Worm (Caenorhabditis elegans): ENCODE measurements around the gene mnk-1.

Gene mnk-1

DNA sequence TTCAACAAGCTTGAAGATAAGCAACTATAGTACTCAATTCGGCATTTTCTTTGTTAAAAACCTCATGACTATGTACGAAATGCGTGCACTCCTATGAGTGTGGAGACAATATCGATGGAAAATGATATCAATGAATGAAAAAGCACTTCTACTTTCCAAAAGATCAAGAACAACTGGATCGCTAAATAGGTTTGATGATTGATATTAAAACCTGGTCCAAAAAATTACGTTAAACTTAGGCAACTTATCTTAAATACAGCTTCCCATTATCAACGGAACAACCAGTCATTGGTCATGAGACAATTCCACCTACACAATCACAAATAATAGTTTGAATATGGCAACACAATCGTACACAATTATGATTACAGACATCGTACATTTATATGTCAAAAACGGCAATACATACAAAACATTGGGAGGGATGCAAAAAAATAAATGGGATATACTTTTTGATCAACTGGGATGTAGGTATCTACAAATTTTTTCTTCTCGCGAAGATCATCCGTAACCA lies 4.9 kb upstream of the mnk-1 start:
- TF ChIP-seq mab-5 (tag; optimal IDR thresholded peaks at IDR 0.05) (no peak), fos-1 (tag; optimal IDR thresholded peaks at IDR 0.05) (peak; percentile 4), nhr-11 (tag; optimal IDR thresholded peaks at IDR 0.05) (no peak), zag-1 (tag; optimal IDR thresholded peaks at IDR 0.05) (no peak), nhr-21 (tag; optimal IDR thresholded peaks at IDR 0.05) (peak; percentile 23), elt-3 (tag; optimal IDR thresholded peaks at IDR 0.05) (no peak), nhr-6 (tag; optimal IDR thresholded peaks at IDR 0.05) (peak; percentile 13), ama-1 (optimal IDR thresholded peaks at IDR 0.05) (peak; percentile 7), lin-39 (tag; optimal IDR thresholded peaks at IDR 0.05) (no peak), nhr-10 (tag; optimal IDR thresholded peaks at IDR 0.05) (no peak), R02D3.7 (tag; optimal IDR thresholded peaks at IDR 0.05) (no peak), ceh-82 (tag; optimal IDR thresholded peaks at IDR 0.05) (no peak)

- TF ChIP-seq ama-1 (optimal IDR thresholded peaks at IDR 0.05) (peak; percentile 81), nhr-23 (tag; optimal IDR thresholded peaks at IDR 0.05) (no peak), elt-3 (tag; optimal IDR thresholded peaks at IDR 0.05) (no peak), nhr-129 (tag; optimal IDR thresholded peaks at IDR 0.05) (peak; percentile 77), skn-1 (tag; optimal IDR thresholded peaks at IDR 0.05) (no peak), nhr-21 (tag; optimal IDR thresholded peaks at IDR 0.05) (peak; percentile 68), lin-11 (tag; optimal IDR thresholded peaks at IDR 0.05) (peak; percentile 16), blmp-1 (tag; optimal IDR thresholded peaks at IDR 0.05; ENCODE audit: insufficient read depth) (peak; percentile 60), lin-13 (GFP tag; optimal IDR thresholded peaks at IDR 0.05) (peak; percentile 3), Y55F3AM.14 (GFP tag; optimal IDR thresholded peaks at IDR 0.05) (peak; percentile 53), sma-3 (GFP tag; optimal IDR thresholded peaks at IDR 0.05) (peak; percentile 59), mdl-1 (tag; optimal IDR thresholded peaks at IDR 0.05) (peak in 1 of 2 experiments; percentile 7), ceh-16 (tag; optimal IDR thresholded peaks at IDR 0.05) (no peak), ztf-4 (tag; optimal IDR thresholded peaks at IDR 0.05) (peak; percentile 62), unc-62 (GFP tag; optimal IDR thresholded peaks at IDR 0.05) (no peak), sma-9 (GFP tag; optimal IDR thresholded peaks at IDR 0.05) (peak; percentile 73), sma-9 (tag; optimal IDR thresholded peaks at IDR 0.05) (no peak), gmeb-1 (tag; optimal IDR thresholded peaks at IDR 0.05) (peak; percentile 60), snpc-4 (tag; optimal IDR thresholded peaks at IDR 0.05) (peak; percentile 28), nhr-25 (tag; optimal IDR thresholded peaks at IDR 0.05) (peak; percentile 85), F13H6.1 (tag; optimal IDR thresholded peaks at IDR 0.05) (peak; percentile 50), egl-27 (tag; optimal IDR thresholded peaks at IDR 0.05) (no peak), C34F6.9 (tag; optimal IDR thresholded peaks at IDR 0.05) (peak; percentile 86), ceh-82 (tag; optimal IDR thresholded peaks at IDR 0.05) (no peak), lsy-2 (tag; optimal IDR thresholded peaks at IDR 0.05) (peak in 1 of 2 experiments; percentile 67), unc-39 (tag; optimal IDR thresholded peaks at IDR 0.05) (no peak), mab-5 (tag; optimal IDR thresholded peaks at IDR 0.05) (peak; percentile 41), alr-1 (tag; optimal IDR thresholded peaks at IDR 0.05) (no peak), fos-1 (tag; optimal IDR thresholded peaks at IDR 0.05) (no peak), sem-4 (tag; optimal IDR thresholded peaks at IDR 0.05) (peak; percentile 73)
These were observed 4.1 kb upstream of the mnk-1 start for ce11 chrII:10558962-10559415.

DNA sequence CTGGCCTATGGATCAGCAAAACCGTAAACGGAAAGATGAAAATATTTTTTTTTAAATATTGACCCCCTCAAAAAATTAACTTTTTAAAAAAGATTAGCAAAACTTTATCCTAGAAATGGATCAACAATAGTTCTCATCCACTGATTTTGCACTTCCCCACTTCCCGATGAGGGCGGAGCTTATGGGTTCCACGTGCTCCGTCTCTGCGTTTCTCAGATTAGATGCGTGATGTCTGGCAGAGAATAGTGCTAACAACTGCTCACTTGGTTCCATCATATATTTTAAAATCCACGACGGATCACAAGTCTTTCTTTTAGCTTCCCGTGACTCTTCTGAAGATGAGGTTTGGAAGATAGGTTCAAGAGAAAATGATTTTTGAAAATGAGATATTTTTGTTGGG lies 3.5 kb upstream of the mnk-1 start:
- no peak for TF ChIP-seq crh-2 (tag; optimal IDR thresholded peaks at IDR 0.05)
- TF ChIP-seq sma-9 (GFP tag; optimal IDR thresholded peaks at IDR 0.05), result peak; percentile 66
- no peak for TF ChIP-seq sma-9 (tag; optimal IDR thresholded peaks at IDR 0.05)
- TF ChIP-seq elt-1 (tag; optimal IDR thresholded peaks at IDR 0.05), result no peak
- TF ChIP-seq unc-39 (tag; optimal IDR thresholded peaks at IDR 0.05), result no peak
- TF ChIP-seq mdl-1 (tag; optimal IDR thresholded peaks at IDR 0.05), result peak; percentile 6 to 43
- TF ChIP-seq egl-27 (tag; optimal IDR thresholded peaks at IDR 0.05), result no peak
- peak; percentile 20 for TF ChIP-seq nhr-6 (tag; optimal IDR thresholded peaks at IDR 0.05)
- TF ChIP-seq elt-3 (tag; optimal IDR thresholded peaks at IDR 0.05), result no peak
- no peak for TF ChIP-seq unc-62 (GFP tag; optimal IDR thresholded peaks at IDR 0.05)
- no peak for TF ChIP-seq R02D3.7 (tag; optimal IDR thresholded peaks at IDR 0.05)
- TF ChIP-seq ZK546.5 (tag; optimal IDR thresholded peaks at IDR 0.05), result no peak
- TF ChIP-seq sem-4 (tag; optimal IDR thresholded peaks at IDR 0.05), result no peak
- peak; percentile 58 for TF ChIP-seq nhr-129 (tag; optimal IDR thresholded peaks at IDR 0.05)
- TF ChIP-seq snpc-4 (tag; optimal IDR thresholded peaks at IDR 0.05), result no peak
- TF ChIP-seq ztf-11 (tag; optimal IDR thresholded peaks at IDR 0.05), result no peak
- no peak for TF ChIP-seq aly-2 (tag; optimal IDR thresholded peaks at IDR 0.05)
- no peak for TF ChIP-seq dmd-4 (tag; optimal IDR thresholded peaks at IDR 0.05)
- TF ChIP-seq gmeb-1 (tag; optimal IDR thresholded peaks at IDR 0.05), result no peak
- no peak for TF ChIP-seq ceh-82 (tag; optimal IDR thresholded peaks at IDR 0.05)
- no peak for TF ChIP-seq nhr-12 (tag; optimal IDR thresholded peaks at IDR 0.05)
- TF ChIP-seq lin-39 (tag; optimal IDR thresholded peaks at IDR 0.05), result no peak
- peak; percentile 45 for TF ChIP-seq F13H6.1 (tag; optimal IDR thresholded peaks at IDR 0.05)

Measured in whole organism, L2 larva.